Fruit fly (Drosophila melanogaster): Measurements from ENCODE around the gene Dhfr.

Dhfr gene

dm6 chr3R:16469501-16470263 lies 11.3 kb upstream of the Dhfr start, which contains the start of the genes CG42232 and CSN5 (continued):
- TF ChIP-seq CG6813 (GFP tag; optimal IDR thresholded peaks at IDR 0.05) (no peak), Xrp1 (GFP tag; IDR thresholded peaks at IDR 0.05) (peak; percentile 55; the same call in 1 of the 2 replicates), CG1024 (GFP tag; IDR thresholded peaks at IDR 0.05) (peak; percentile 32; the same call in 1 of the 2 replicates), CG12299 (tag; optimal IDR thresholded peaks at IDR 0.05) (peak; percentile 9), CG18619 (GFP tag; optimal IDR thresholded peaks at IDR 0.05) (peak; percentile 9), stc (GFP tag; IDR thresholded peaks at IDR 0.05) (0 out of 2 replicates have a peak, but pooled peaks have one; percentile 33), E2f2 (GFP tag; IDR thresholded peaks at IDR 0.05) (peak; percentile 62), CG8290 (GFP tag; optimal IDR thresholded peaks at IDR 0.05) (no peak), CG8290 (tag; optimal IDR thresholded peaks at IDR 0.05) (no peak), croc (GFP tag; conservative IDR thresholded peaks at IDR 0.05) (no peak; the same call in 2 of the 3 replicates), so (GFP tag; IDR thresholded peaks at IDR 0.05) (no peak), esg (GFP tag; conservative IDR thresholded peaks at IDR 0.05) (no peak), Nf-YA (GFP tag; IDR thresholded peaks at IDR 0.05) (no peak), Ravus (GFP tag; IDR thresholded peaks at IDR 0.05) (no peak), jing (GFP tag; optimal IDR thresholded peaks at IDR 0.05) (no peak), CG4328 (GFP tag; optimal IDR thresholded peaks at IDR 0.05) (peak; percentile 27), ssp (GFP tag; IDR thresholded peaks at IDR 0.05) (no peak), CG3838 (GFP tag; optimal IDR thresholded peaks at IDR 0.05) (no peak), Doc3 (GFP tag; IDR thresholded peaks at IDR 0.05; ENCODE audit: partially characterized antibody) (no peak), lilli (GFP tag; optimal IDR thresholded peaks at IDR 0.05) (no peak), CG14014 (GFP tag; IDR thresholded peaks at IDR 0.05) (peak; percentile 55; the same call in 1 of the 2 replicates), her (GFP tag; optimal IDR thresholded peaks at IDR 0.05) (no peak), caup (GFP tag; optimal IDR thresholded peaks at IDR 0.05; ENCODE audit: severe bottlenecking) (no peak), CkIIα-i1 (GFP tag; IDR thresholded peaks at IDR 0.05) (no peak), CG4404 (GFP tag; IDR thresholded peaks at IDR 0.05) (no peak), jumu (GFP tag; optimal IDR thresholded peaks at IDR 0.05) (peak; percentile 54), ara (GFP tag; IDR thresholded peaks at IDR 0.05) (peak; percentile 47; the same call in 1 of the 2 replicates), rib (GFP tag; IDR thresholded peaks at IDR 0.05) (0 out of 2 replicates have a peak, but pooled peaks have one; percentile 30), Hey (tag; optimal IDR thresholded peaks at IDR 0.05) (no peak), zen (tag; optimal IDR thresholded peaks at IDR 0.05) (peak; percentile 59), slbo (GFP tag; IDR thresholded peaks at IDR 0.05) (peak; percentile 69), CG2202 (tag; optimal IDR thresholded peaks at IDR 0.05) (no peak), CG8944 (GFP tag; optimal IDR thresholded peaks at IDR 0.05) (peak; percentile 29), oc (tag; optimal IDR thresholded peaks at IDR 0.05) (no peak), corto (GFP tag; optimal IDR thresholded peaks at IDR 0.05) (no peak), Six4 (GFP tag; optimal IDR thresholded peaks at IDR 0.05) (peak; percentile 14), ind (GFP tag; optimal IDR thresholded peaks at IDR 0.05) (no peak), CG5180 (GFP tag; optimal IDR thresholded peaks at IDR 0.05) (no peak), Bgb (GFP tag; IDR thresholded peaks at IDR 0.05; ENCODE audit: partially characterized antibody) (peak; percentile 25; the same call in 1 of the 2 replicates), CG16815 (GFP tag; optimal IDR thresholded peaks at IDR 0.05) (peak; percentile 19), CG17802 (tag; optimal IDR thresholded peaks at IDR 0.05) (peak; percentile 6), Eip74EF (GFP tag; optimal IDR thresholded peaks at IDR 0.05) (no peak), dpn (GFP tag; optimal IDR thresholded peaks at IDR 0.05) (peak in 1 of 2 experiments; percentile 69), CG10979 (tag; optimal IDR thresholded peaks at IDR 0.05) (peak; percentile 68), CG1529 (GFP tag; optimal IDR thresholded peaks at IDR 0.05) (no peak), peb (GFP tag; IDR thresholded peaks at IDR 0.05) (no peak), CG3163 (GFP tag; optimal IDR thresholded peaks at IDR 0.05) (no peak), sens (GFP tag) (no peak), Sox100B (GFP tag; optimal IDR thresholded peaks at IDR 0.05) (no peak), CG8089 (GFP tag; optimal IDR thresholded peaks at IDR 0.05) (no peak)
